Worm (Caenorhabditis elegans) whole organism, young adult: ENCODE data around the gene M117.3.

Source experiments
- B0261.1 ChIP-seq: sonication (generic microtip); optimal IDR thresholded peaks from 2 replicates; lab custom pipeline; 2016; ENCODE audit warnings: mild to moderate bottlenecking, missing genetic modification characterization, moderate library complexity, missing compliant biosample characterization
- F10E7.11 ChIP-seq: sonication (generic microtip); optimal IDR thresholded peaks from 2 replicates; lab custom pipeline; 2017; ENCODE audit warnings: mild to moderate bottlenecking, missing genetic modification characterization, moderate library complexity, missing compliant biosample characterization
- F55B11.4 ChIP-seq: sonication (generic microtip); optimal IDR thresholded peaks from 2 replicates; lab custom pipeline; 2016; ENCODE audit warnings: missing compliant biosample characterization, missing genetic modification characterization, borderline replicate concordance; ENCODE audit not compliant: insufficient read depth
- Y67H2A.10 ChIP-seq: fragments of 200-800 bp; sonication (Bioruptor generic); conservative IDR thresholded peaks from 2 replicates; pipeline ENCODE4 v1.3.6; 2022; ENCODE audit warnings: missing genetic modification reagents, missing genetic modification characterization, missing compliant biosample characterization
- ama-1 ChIP-seq, 3 experiments: fragments of 150-350 bp in 1 of 3; sonication (generic microtip) in 2 of 3; optimal IDR thresholded peaks; 2 replicates each; lab custom pipeline; 2014 to 2018; ENCODE audit warnings: missing biosample characterization in 2 of 3, missing genetic modification characterization in 2 of 3, missing genetic modification reagents in 2 of 3
- athp-1 ChIP-seq: sonication (generic microtip); optimal IDR thresholded peaks from 2 replicates; lab custom pipeline; 2017; ENCODE audit warnings: mild to moderate bottlenecking, missing genetic modification characterization, missing compliant biosample characterization
- ceh-100 ChIP-seq: fragments of 200-800 bp; sonication (Bioruptor generic); IDR thresholded peaks from 2 replicates; pipeline ENCODE4 v1.3.6; 2022; ENCODE audit warnings: missing genetic modification reagents, missing genetic modification characterization, missing compliant biosample characterization
- gei-17 ChIP-seq: fragments of 200-800 bp; sonication (Bioruptor generic); optimal IDR thresholded peaks from 2 replicates; lab custom pipeline; 2018; ENCODE audit warnings: mild to moderate bottlenecking, missing genetic modification characterization, missing compliant biosample characterization
- hlh-26 ChIP-seq: fragments of 200-800 bp; sonication (Bioruptor generic); conservative IDR thresholded peaks from 2 replicates; pipeline ENCODE4 v1.3.6; 2022; ENCODE audit warnings: missing genetic modification reagents, missing genetic modification characterization, missing compliant biosample characterization
- mel-28 ChIP-seq: sonication (generic microtip); optimal IDR thresholded peaks from 2 replicates; lab custom pipeline; 2016; ENCODE audit warnings: borderline replicate concordance, mild to moderate bottlenecking, missing genetic modification characterization, missing compliant biosample characterization
- zfh-2 ChIP-seq: fragments of 200-800 bp; sonication (Bioruptor generic); conservative IDR thresholded peaks from 2 replicates; pipeline ENCODE4 v1.3.6; 2022; ENCODE audit warnings: missing genetic modification reagents, missing genetic modification characterization, missing compliant biosample characterization
- ztf-28 ChIP-seq: fragments of 200-800 bp; sonication (Bioruptor generic); IDR thresholded peaks from 2 replicates; pipeline ENCODE4 v1.3.6; 2022; ENCODE audit warnings: missing genetic modification reagents, missing genetic modification characterization, missing compliant biosample characterization

Gene M117.3

ce11 chrIV:11871898-11872297 is 49.9 kb downstream of the M117.3 start:
- TF ChIP-seq B0261.1 (tag; lab: Kevin White, UChicago): no peak
- TF ChIP-seq mel-28 (tag; lab: Kevin White, UChicago): no peak
- TF ChIP-seq hlh-26 (GFP tag; lab: Robert Waterston, UW): no peak
- TF ChIP-seq F55B11.4: no peak
- TF ChIP-seq Y67H2A.10: no peak
- TF ChIP-seq F10E7.11 (tag; lab: Kevin White, UChicago): no peak
- no peak for TF ChIP-seq ama-1 (optimal IDR thresholded peaks at IDR 0.05; lab: Kevin White, UChicago)
- TF ChIP-seq ama-1 (GFP tag; optimal IDR thresholded peaks at IDR 0.05; lab: Kevin White, UChicago): no peak
- TF ChIP-seq zfh-2 (GFP tag; lab: Robert Waterston, UW): no peak
- no peak for TF ChIP-seq athp-1 (tag; lab: Kevin White, UChicago)
- no peak for TF ChIP-seq gei-17 (GFP tag; lab: Kevin White, UChicago)
- no peak for TF ChIP-seq ztf-28 (GFP tag; lab: Robert Waterston, UW)
- no peak for TF ChIP-seq ceh-100 (GFP tag; lab: Robert Waterston, UW)
